Worm (Caenorhabditis elegans) whole organism, L1 larva: ENCODE results near the gene bcas-2.

Experiments used
- C16A3.4 ChIP-seq: fragments of 150-350 bp; optimal IDR thresholded peaks from 2 replicates; lab custom pipeline; 2014; ENCODE audit warnings: missing biosample characterization, missing genetic modification characterization
- C34B4.2 ChIP-seq: sonication (generic microtip); optimal IDR thresholded peaks from 2 replicates; lab custom pipeline; 2017; ENCODE audit warnings: mild to moderate bottlenecking, missing genetic modification characterization, missing compliant biosample characterization
- aly-2 ChIP-seq: fragments of 150-350 bp; optimal IDR thresholded peaks from 2 replicates; lab custom pipeline; 2014; ENCODE audit warnings: missing biosample characterization, missing genetic modification characterization
- ama-1 ChIP-seq: fragments of 150-350 bp; optimal IDR thresholded peaks from 2 replicates; lab custom pipeline; 2014
- ceh-63 ChIP-seq: fragments of 200-800 bp; sonication (Bioruptor generic); optimal IDR thresholded peaks from 2 replicates; lab custom pipeline; 2018; ENCODE audit warnings: mild to moderate bottlenecking, missing genetic modification characterization, missing compliant biosample characterization
- ceh-8 ChIP-seq: fragments of 200-800 bp; sonication (Bioruptor generic); optimal IDR thresholded peaks from 2 replicates; lab custom pipeline; 2018; ENCODE audit warnings: mild to moderate bottlenecking, missing genetic modification characterization, moderate library complexity, missing compliant biosample characterization
- ceh-82 ChIP-seq, 3 experiments: fragments of 150-350 bp in 1 of 3; sonication (generic microtip) in 2 of 3; optimal IDR thresholded peaks; 2 replicates each; lab custom pipeline; 2014 to 2017; ENCODE audit warnings: missing biosample characterization in 3 of 3, missing genetic modification characterization in 3 of 3
- ceh-88 ChIP-seq: fragments of 200-800 bp; sonication (Bioruptor generic); IDR thresholded peaks from 2 replicates; pipeline ENCODE4 v1.3.6; 2022; ENCODE audit warnings: missing genetic modification characterization, missing compliant biosample characterization
- ceh-90 ChIP-seq: sonication (generic microtip); optimal IDR thresholded peaks from 2 replicates; lab custom pipeline; 2016; ENCODE audit warnings: missing genetic modification characterization, missing compliant biosample characterization
- ces-1 ChIP-seq: fragments of 150-350 bp; optimal IDR thresholded peaks from 2 replicates; lab custom pipeline; 2014; ENCODE audit warnings: missing biosample characterization, missing genetic modification reagents, missing genetic modification characterization
- dpl-1 ChIP-seq, 3 experiments: fragments of 150-350 bp in 2 of 3; sonication (generic microtip) in 1 of 3; optimal IDR thresholded peaks; 2 replicates each; lab custom pipeline; 2014 to 2017; ENCODE audit warnings: missing biosample characterization in 3 of 3, missing genetic modification characterization in 3 of 3, missing genetic modification reagents in 3 of 3
- efl-1 ChIP-seq, 4 experiments: fragments of 150-350 bp; optimal IDR thresholded peaks in 3 of 4; peaks in 1 of 4; 1 replicate in 1 of 4; 2 replicates in 3 of 4; lab custom pipeline; 2014; ENCODE audit warnings: missing biosample characterization in 2 of 4, missing genetic modification characterization in 2 of 4, missing genetic modification reagents in 2 of 4
- elt-3 ChIP-seq, 6 experiments: fragments of 150-350 bp in 1 of 6; sonication (generic microtip); optimal IDR thresholded peaks; 2 replicates each; lab custom pipeline; 2017 to 2018; ENCODE audit warnings: missing biosample characterization in 6 of 6, missing genetic modification characterization in 6 of 6, inconsistent platforms in 1 of 6
- fkh-4 ChIP-seq: sonication (generic microtip); optimal IDR thresholded peaks from 2 replicates; lab custom pipeline; 2016; ENCODE audit warnings: missing compliant biosample characterization, missing genetic modification characterization, borderline replicate concordance
- fkh-8 ChIP-seq: sonication (generic microtip); optimal IDR thresholded peaks from 2 replicates; lab custom pipeline; 2016; ENCODE audit warnings: mild to moderate bottlenecking, missing genetic modification characterization, missing compliant biosample characterization
- hlh-17 ChIP-seq: fragments of 200-800 bp; sonication (Bioruptor generic); optimal IDR thresholded peaks from 2 replicates; lab custom pipeline; 2018; ENCODE audit warnings: missing genetic modification characterization, mild to moderate bottlenecking, missing compliant biosample characterization, moderate library complexity, borderline replicate concordance
- hlh-4 ChIP-seq: sonication (generic microtip); optimal IDR thresholded peaks from 2 replicates; lab custom pipeline; 2016; ENCODE audit warnings: mild to moderate bottlenecking, missing genetic modification characterization, missing compliant biosample characterization
- hpl-2 ChIP-seq: fragments of 150-350 bp; optimal IDR thresholded peaks from 2 replicates; lab custom pipeline; 2014; ENCODE audit warnings: missing biosample characterization, missing genetic modification reagents, missing genetic modification characterization
- irx-1 ChIP-seq: sonication (generic microtip); optimal IDR thresholded peaks from 2 replicates; lab custom pipeline; 2016; ENCODE audit warnings: missing genetic modification characterization, missing compliant biosample characterization
- isw-1 ChIP-seq: fragments of 200-800 bp; sonication (Bioruptor generic); IDR thresholded peaks from 2 replicates; pipeline ENCODE4 v1.3.6; 2022; ENCODE audit warnings: missing genetic modification characterization, missing compliant biosample characterization
- lin-14 ChIP-seq: fragments of 200-800 bp; sonication (Bioruptor generic); optimal IDR thresholded peaks from 2 replicates; lab custom pipeline; 2018; ENCODE audit warnings: mild to moderate bottlenecking, missing genetic modification characterization, moderate library complexity, missing compliant biosample characterization
- lin-39 ChIP-seq: fragments of 150-350 bp; optimal IDR thresholded peaks from 2 replicates; lab custom pipeline; 2014; ENCODE audit warnings: missing biosample characterization, missing genetic modification reagents, missing genetic modification characterization
- lsy-2 ChIP-seq, 2 experiments: fragments of 150-350 bp; optimal IDR thresholded peaks; 2 replicates each; lab custom pipeline; 2014; ENCODE audit warnings: missing biosample characterization in 2 of 2, missing genetic modification characterization in 2 of 2
- mab-9 ChIP-seq: fragments of 200-800 bp; sonication (Bioruptor generic); IDR thresholded peaks from 2 replicates; pipeline ENCODE4 v1.3.6; 2022; ENCODE audit warnings: missing genetic modification reagents, missing genetic modification characterization, missing compliant biosample characterization
- mdl-1 ChIP-seq, 2 experiments: fragments of 150-350 bp; optimal IDR thresholded peaks; 2 replicates each; lab custom pipeline; 2014 to 2017; ENCODE audit warnings: missing biosample characterization in 2 of 2, missing genetic modification characterization in 2 of 2, inconsistent platforms in 1 of 2
- nhr-11 ChIP-seq: fragments of 150-350 bp; optimal IDR thresholded peaks from 2 replicates; lab custom pipeline; 2014; ENCODE audit warnings: missing biosample characterization, missing genetic modification characterization
- nhr-19 ChIP-seq: fragments of 200-800 bp; sonication (Bioruptor generic); conservative IDR thresholded peaks from 2 replicates; pipeline ENCODE4 v1.3.6; 2022; ENCODE audit warnings: missing genetic modification characterization, missing compliant biosample characterization
- nhr-237 ChIP-seq: fragments of 150-350 bp; optimal IDR thresholded peaks from 2 replicates; lab custom pipeline; 2014; ENCODE audit warnings: missing biosample characterization, missing genetic modification characterization
- nhr-28 ChIP-seq: fragments of 150-350 bp; optimal IDR thresholded peaks from 2 replicates; lab custom pipeline; 2014; ENCODE audit warnings: missing biosample characterization, missing genetic modification characterization
- nhr-47 ChIP-seq: sonication (generic microtip); optimal IDR thresholded peaks from 2 replicates; lab custom pipeline; 2016; ENCODE audit warnings: mild to moderate bottlenecking, missing genetic modification characterization, moderate library complexity, missing compliant biosample characterization
- nhr-71 ChIP-seq: sonication (generic microtip); optimal IDR thresholded peaks from 2 replicates; lab custom pipeline; 2016; ENCODE audit warnings: mild to moderate bottlenecking, missing genetic modification characterization, moderate library complexity, missing compliant biosample characterization
- nhr-76 ChIP-seq: sonication (generic microtip); optimal IDR thresholded peaks from 2 replicates; lab custom pipeline; 2017; ENCODE audit warnings: missing biosample characterization, missing genetic modification characterization
- nhr-77 ChIP-seq: fragments of 150-350 bp; optimal IDR thresholded peaks from 2 replicates; lab custom pipeline; 2014; ENCODE audit warnings: missing biosample characterization, missing genetic modification characterization
- nhr-84 ChIP-seq: sonication (generic microtip); optimal IDR thresholded peaks from 2 replicates; lab custom pipeline; 2017; ENCODE audit warnings: missing biosample characterization, missing genetic modification characterization
- pag-3 ChIP-seq: sonication (generic microtip); optimal IDR thresholded peaks from 2 replicates; lab custom pipeline; 2017; ENCODE audit warnings: missing genetic modification characterization, mild to moderate bottlenecking, missing compliant biosample characterization, antibody characterized with exemption, borderline replicate concordance; ENCODE audit not compliant: insufficient read depth
- pqm-1 ChIP-seq: sonication (generic microtip); optimal IDR thresholded peaks from 3 replicates; lab custom pipeline; 2017; ENCODE audit warnings: missing biosample characterization, missing genetic modification characterization
- rnt-1 ChIP-seq: sonication (generic microtip); optimal IDR thresholded peaks from 2 replicates; lab custom pipeline; 2016; ENCODE audit warnings: mild to moderate bottlenecking, missing genetic modification characterization, moderate library complexity, missing compliant biosample characterization
- skn-1 ChIP-seq: fragments of 150-350 bp; optimal IDR thresholded peaks from 2 replicates; lab custom pipeline; 2014; ENCODE audit warnings: missing biosample characterization, missing genetic modification characterization
- snu-23 ChIP-seq: sonication (generic microtip); optimal IDR thresholded peaks from 2 replicates; lab custom pipeline; 2016; ENCODE audit warnings: missing genetic modification characterization, missing compliant biosample characterization
- sup-37 ChIP-seq: fragments of 200-800 bp; sonication (Bioruptor generic); optimal IDR thresholded peaks from 2 replicates; lab custom pipeline; 2018; ENCODE audit warnings: mild to moderate bottlenecking, missing genetic modification characterization, missing compliant biosample characterization
- swsn-7 ChIP-seq: sonication (generic microtip); optimal IDR thresholded peaks from 2 replicates; lab custom pipeline; 2016; ENCODE audit warnings: missing genetic modification characterization, missing compliant biosample characterization
- tlp-1 ChIP-seq: fragments of 150-350 bp; optimal IDR thresholded peaks from 2 replicates; lab custom pipeline; 2014; ENCODE audit warnings: missing biosample characterization, missing genetic modification characterization
- unc-30 ChIP-seq: sonication (generic microtip); optimal IDR thresholded peaks from 2 replicates; lab custom pipeline; 2017; ENCODE audit warnings: missing biosample characterization, missing genetic modification characterization
- vab-15 ChIP-seq: sonication (generic microtip); optimal IDR thresholded peaks from 2 replicates; lab custom pipeline; 2017; ENCODE audit warnings: missing genotype, mild to moderate bottlenecking, missing genetic modification characterization, missing compliant biosample characterization
- xbp-1 ChIP-seq: sonication (generic microtip); optimal IDR thresholded peaks from 2 replicates; lab custom pipeline; 2016; ENCODE audit warnings: missing genetic modification characterization, missing compliant biosample characterization
- ztf-4 ChIP-seq: fragments of 150-350 bp; optimal IDR thresholded peaks from 2 replicates; lab custom pipeline; 2014; ENCODE audit warnings: missing biosample characterization, missing genetic modification characterization

The bcas-2 gene

ce11 chrIII:6206161-6206853, 39.3 kb downstream of the bcas-2 start, which contains the start of the genes sna-3 and rps-3 (continued):
- peak; percentile 70 to 80 (median 78) for TF ChIP-seq dpl-1 (GFP tag; optimal IDR thresholded peaks at IDR 0.05; lab: Kevin White, UChicago)
- peak; percentile 60 to 80 (median 61) for TF ChIP-seq ceh-82 (tag; optimal IDR thresholded peaks at IDR 0.05; lab: Kevin White, UChicago)
- TF ChIP-seq unc-30 = no peak
- no peak for TF ChIP-seq pag-3 (tag; lab: Kevin White, UChicago)
- TF ChIP-seq skn-1 (tag; lab: Kevin White, UChicago) = peak; percentile 76
- TF ChIP-seq nhr-77 = peak; percentile 70
- no peak for TF ChIP-seq nhr-84 (tag; lab: Kevin White, UChicago)
- TF ChIP-seq efl-1 (optimal IDR thresholded peaks at IDR 0.05; lab: Kevin White, UChicago) = peak; percentile 82 to 88
- peak; percentile 73 to 96 for TF ChIP-seq efl-1 (GFP tag; optimal IDR thresholded peaks at IDR 0.05 in 1 of 2; lab: Kevin White, UChicago)
- no peak for TF ChIP-seq ceh-90 (tag; lab: Kevin White, UChicago)
- no peak for TF ChIP-seq pqm-1 (tag; lab: Kevin White, UChicago)
- TF ChIP-seq snu-23 (GFP tag; lab: Kevin White, UChicago) = peak; percentile 79
- TF ChIP-seq hpl-2 = peak; percentile 27
- TF ChIP-seq elt-3 (tag; optimal IDR thresholded peaks at IDR 0.05; lab: Kevin White, UChicago) = peak in 4 of 6 experiments; percentile 30 to 69 (median 38)
- TF ChIP-seq mdl-1 (tag; optimal IDR thresholded peaks at IDR 0.05; lab: Kevin White, UChicago) = peak in 1 of 2 experiments; percentile 69
- peak; percentile 44 for TF ChIP-seq vab-15
- no peak for TF ChIP-seq fkh-4 (tag; lab: Kevin White, UChicago)
- peak; percentile 70 for TF ChIP-seq lin-14 (GFP tag; lab: Kevin White, UChicago)
- TF ChIP-seq ceh-88 (GFP tag; lab: Robert Waterston, UW) = no peak
- no peak for TF ChIP-seq nhr-11 (tag; lab: Kevin White, UChicago)
- TF ChIP-seq xbp-1 (tag; lab: Kevin White, UChicago) = peak; percentile 74
- peak; percentile 40 for TF ChIP-seq irx-1 (tag; lab: Kevin White, UChicago)
- TF ChIP-seq mab-9 (GFP tag; lab: Robert Waterston, UW) = no peak
- peak; percentile 85 for TF ChIP-seq rnt-1 (tag; lab: Kevin White, UChicago)
- no peak for TF ChIP-seq nhr-76 (tag; lab: Kevin White, UChicago)
- TF ChIP-seq ceh-63 (GFP tag; lab: Kevin White, UChicago) = no peak
- TF ChIP-seq nhr-71 (tag; lab: Kevin White, UChicago) = peak; percentile 83
- peak; percentile 66 for TF ChIP-seq fkh-8 (tag; lab: Kevin White, UChicago)
- TF ChIP-seq nhr-19 (GFP tag; lab: Robert Waterston, UW) = peak; percentile 76
- TF ChIP-seq hlh-4 (tag; lab: Kevin White, UChicago) = no peak
- no peak for TF ChIP-seq nhr-28 (tag; lab: Kevin White, UChicago)
- TF ChIP-seq lin-39 (tag; lab: Kevin White, UChicago) = peak; percentile 23
- no peak for TF ChIP-seq sup-37 (GFP tag; lab: Kevin White, UChicago)
- peak; percentile 89 for TF ChIP-seq C16A3.4 (tag; lab: Kevin White, UChicago)
- TF ChIP-seq hlh-17 = no peak
- TF ChIP-seq ceh-8 (GFP tag; lab: Kevin White, UChicago) = peak; percentile 31
- TF ChIP-seq swsn-7 (tag; lab: Kevin White, UChicago) = peak; percentile 51
- TF ChIP-seq ama-1 (lab: Kevin White, UChicago) = no peak
- peak; percentile 60 for TF ChIP-seq isw-1 (GFP tag; lab: Robert Waterston, UW)
- TF ChIP-seq lsy-2 (tag; optimal IDR thresholded peaks at IDR 0.05; lab: Kevin White, UChicago) = peak; percentile 84 to 93
- peak; percentile 7 for TF ChIP-seq ztf-4 (tag; lab: Kevin White, UChicago)
- no peak for TF ChIP-seq tlp-1
- TF ChIP-seq aly-2 (tag; lab: Kevin White, UChicago) = peak; percentile 29
- peak; percentile 11 for TF ChIP-seq nhr-237 (tag; lab: Kevin White, UChicago)
- TF ChIP-seq ces-1 (GFP tag; lab: Kevin White, UChicago) = no peak
- TF ChIP-seq nhr-47 (tag; lab: Kevin White, UChicago) = peak; percentile 72
- no peak for TF ChIP-seq C34B4.2 (tag; lab: Kevin White, UChicago)
